Fruit fly (Drosophila melanogaster) whole organism, adult: ENCODE measurements around the gene Rala.

ENCODE experiments used
- CG11617 ChIP-seq: fragments of 200-800 bp; sonication (Bioruptor generic); optimal IDR thresholded peaks from 2 replicates; lab custom pipeline; 2017; ENCODE audit warnings: mild to moderate bottlenecking, missing biosample characterization, missing genetic modification reagents, missing genetic modification characterization
- CG12768 ChIP-seq: fragments of 200-800 bp; sonication (Bioruptor generic); optimal IDR thresholded peaks from 2 replicates; lab custom pipeline; 2017; ENCODE audit warnings: missing biosample characterization, missing genetic modification characterization, mild to moderate bottlenecking, moderate library complexity, missing genetic modification reagents
- CG14711 ChIP-seq: fragments of 200-800 bp; sonication (Bioruptor generic); optimal IDR thresholded peaks from 2 replicates; lab custom pipeline; 2018; ENCODE audit warnings: missing biosample characterization, mild to moderate bottlenecking, missing genetic modification characterization, moderate library complexity
- CG1620 ChIP-seq: fragments of 200-800 bp; sonication (Bioruptor generic); optimal IDR thresholded peaks from 2 replicates; lab custom pipeline; 2016; ENCODE audit warnings: missing biosample characterization, missing genetic modification characterization
- CG33017 ChIP-seq: fragments of 200-800 bp; sonication (Bioruptor generic); optimal IDR thresholded peaks from 2 replicates; lab custom pipeline; 2018; ENCODE audit warnings: missing biosample characterization, mild to moderate bottlenecking, missing genetic modification characterization, moderate library complexity
- CG5204 ChIP-seq: fragments of 200-800 bp; sonication (Bioruptor generic); optimal IDR thresholded peaks from 2 replicates; lab custom pipeline; 2016; ENCODE audit warnings: missing biosample characterization, missing genetic modification characterization
- CG7045 ChIP-seq: fragments of 200-800 bp; sonication (Bioruptor generic); optimal IDR thresholded peaks from 2 replicates; lab custom pipeline; 2017; ENCODE audit warnings: missing biosample characterization, mild to moderate bottlenecking, missing genetic modification characterization
- CG7101 ChIP-seq: fragments of 200-800 bp; sonication (Bioruptor generic); optimal IDR thresholded peaks from 2 replicates; lab custom pipeline; 2018; ENCODE audit warnings: missing biosample characterization, mild to moderate bottlenecking, missing genetic modification characterization, moderate library complexity
- Clk ChIP-seq: fragments of 200-800 bp; sonication (Bioruptor generic); optimal IDR thresholded peaks from 2 replicates; lab custom pipeline; 2017; ENCODE audit warnings: missing biosample characterization, missing genetic modification characterization
- Crg-1 ChIP-seq: fragments of 200-800 bp; sonication (Bioruptor generic); optimal IDR thresholded peaks from 2 replicates; lab custom pipeline; 2016; ENCODE audit warnings: missing biosample characterization, missing genetic modification characterization
- Hr96 ChIP-seq: fragments of 200-800 bp; sonication (Bioruptor generic); optimal IDR thresholded peaks from 2 replicates; lab custom pipeline; 2016; ENCODE audit warnings: missing biosample characterization, missing genetic modification characterization
- Mnt ChIP-seq: fragments of 200-800 bp; sonication (Bioruptor generic); optimal IDR thresholded peaks from 2 replicates; lab custom pipeline; 2016; ENCODE audit warnings: missing biosample characterization, mild to moderate bottlenecking, missing genetic modification characterization
- bab1 ChIP-seq: fragments of 200-800 bp; sonication (Bioruptor generic); optimal IDR thresholded peaks from 3 replicates; lab custom pipeline; 2019; ENCODE audit warnings: missing biosample characterization, mild to moderate bottlenecking, missing genetic modification characterization, moderate library complexity
- cic ChIP-seq: fragments of 200-800 bp; sonication (Bioruptor generic); optimal IDR thresholded peaks from 2 replicates; lab custom pipeline; 2017; ENCODE audit warnings: missing biosample characterization, mild to moderate bottlenecking, missing genetic modification characterization, moderate library complexity
- cnc ChIP-seq, 2 experiments: fragments of >200 bp; optimal IDR thresholded peaks; 2 replicates each; lab custom pipeline; 2017
- kay ChIP-seq: fragments of 200-800 bp; sonication (Bioruptor generic); peaks from one replicate; lab custom pipeline; 2016; ENCODE audit warnings: missing biosample characterization, missing genetic modification characterization, borderline replicate concordance
- ovo ChIP-seq: fragments of 200-800 bp; sonication (Bioruptor generic); optimal IDR thresholded peaks from 2 replicates; lab custom pipeline; 2016; ENCODE audit warnings: missing biosample characterization, missing genetic modification characterization
- pad ChIP-seq: fragments of 200-800 bp; sonication (Bioruptor generic); optimal IDR thresholded peaks from 3 replicates; lab custom pipeline; 2017; ENCODE audit warnings: missing biosample characterization, missing genetic modification characterization, mild to moderate bottlenecking, moderate library complexity, missing genetic modification reagents
- tj ChIP-seq: fragments of 200-800 bp; sonication (Bioruptor generic); optimal IDR thresholded peaks from 3 replicates; lab custom pipeline; 2017; ENCODE audit warnings: missing biosample characterization, mild to moderate bottlenecking, missing genetic modification characterization, moderate library complexity
- toe ChIP-seq: fragments of 200-800 bp; sonication (Bioruptor generic); optimal IDR thresholded peaks from 2 replicates; lab custom pipeline; 2016; ENCODE audit warnings: missing biosample characterization, missing genetic modification characterization

The Rala gene

dm6 chrX:3710531-3711084 is 8.8 kb downstream of the Rala start:
- TF ChIP-seq bab1 (GFP tag; lab: Kevin White, UChicago), result peak; percentile 48
- no peak for TF ChIP-seq Hr96
- TF ChIP-seq tj (GFP tag; lab: Kevin White, UChicago), result peak; percentile 87

dm6 chrX:3704204-3704660 is 15.2 kb downstream of the Rala start:
- TF ChIP-seq CG1620 (peak; percentile 14), CG11617 (GFP tag; lab: Kevin White, UChicago) (peak; percentile 26), cic (no peak), ovo (peak; percentile 93), bab1 (GFP tag; lab: Kevin White, UChicago) (peak; percentile 80), cnc (optimal IDR thresholded peaks at IDR 0.05; lab: Kevin White, UChicago) (no peak), tj (GFP tag; lab: Kevin White, UChicago) (peak; percentile 52), CG14711 (tag; lab: Kevin White, UChicago) (no peak), pad (peak; percentile 96)

- TF ChIP-seq CG14711 (tag; lab: Kevin White, UChicago) (no peak), Mnt (GFP tag; lab: Kevin White, UChicago) (peak; percentile 69)
Measured at dm6 chrX:3696540-3697206, 22.8 kb downstream of the Rala start.

- TF ChIP-seq tj (GFP tag; lab: Kevin White, UChicago) (peak; percentile 94), bab1 (GFP tag; lab: Kevin White, UChicago) (peak; percentile 94), ovo (peak; percentile 10), cic (peak; percentile 68), kay (GFP tag; lab: Kevin White, UChicago) (peak; percentile 90), CG14711 (tag; lab: Kevin White, UChicago) (no peak), CG33017 (tag; lab: Kevin White, UChicago) (peak; percentile 58), cnc (optimal IDR thresholded peaks at IDR 0.05; lab: Kevin White, UChicago) (no peak), Mnt (GFP tag; lab: Kevin White, UChicago) (peak; percentile 94), pad (peak; percentile 29), Crg-1 (GFP tag; lab: Kevin White, UChicago) (peak; percentile 67), Clk (GFP tag; lab: Kevin White, UChicago) (no peak), CG1620 (no peak), CG11617 (GFP tag; lab: Kevin White, UChicago) (peak; percentile 93), toe (GFP tag; lab: Kevin White, UChicago) (peak; percentile 27), CG5204 (no peak), CG12768 (peak; percentile 43), Hr96 (no peak), CG7101 (tag; lab: Kevin White, UChicago) (peak; percentile 77), CG7045 (GFP tag; lab: Kevin White, UChicago) (peak; percentile 6)
Measured at dm6 chrX:3695151-3695988, 24.1 kb downstream of the Rala start.

- peak; percentile 44 for TF ChIP-seq Mnt (GFP tag; lab: Kevin White, UChicago)
- no peak for TF ChIP-seq Clk (GFP tag; lab: Kevin White, UChicago)
Measured at dm6 chrX:3694770-3695145, 24.7 kb downstream of the Rala start.

- peak; percentile 50 for TF ChIP-seq CG11617 (GFP tag; lab: Kevin White, UChicago)
- peak; percentile 55 for TF ChIP-seq pad
- peak; percentile 65 for TF ChIP-seq CG5204
- TF ChIP-seq Hr96, result no peak
- TF ChIP-seq ovo, result peak; percentile 14
- TF ChIP-seq Clk (GFP tag; lab: Kevin White, UChicago), result no peak
- TF ChIP-seq CG12768, result peak; percentile 13
- peak; percentile 79 for TF ChIP-seq CG7101 (tag; lab: Kevin White, UChicago)
- TF ChIP-seq toe (GFP tag; lab: Kevin White, UChicago), result no peak
- TF ChIP-seq cic, result peak; percentile 11
- TF ChIP-seq tj (GFP tag; lab: Kevin White, UChicago), result no peak
- peak; percentile 44 for TF ChIP-seq CG33017 (tag; lab: Kevin White, UChicago)
- TF ChIP-seq kay (GFP tag; lab: Kevin White, UChicago), result peak; percentile 71
- TF ChIP-seq Crg-1 (GFP tag; lab: Kevin White, UChicago), result peak; percentile 58
- TF ChIP-seq CG7045 (GFP tag; lab: Kevin White, UChicago), result peak; percentile 53
- TF ChIP-seq bab1 (GFP tag; lab: Kevin White, UChicago), result peak; percentile 25
- TF ChIP-seq CG1620, result no peak
- peak; percentile 48 for TF ChIP-seq CG14711 (tag; lab: Kevin White, UChicago)
- no peak for TF ChIP-seq cnc (optimal IDR thresholded peaks at IDR 0.05; lab: Kevin White, UChicago)
Measured at dm6 chrX:3693989-3694769, 25.3 kb downstream of the Rala start.
